Worm (Caenorhabditis elegans) whole organism, early embryonic: ENCODE measurements around the gene bus-5.

Experiments
- B0310.2 ChIP-seq: sonication (generic microtip); optimal IDR thresholded peaks from 2 replicates; lab custom pipeline; 2016; ENCODE audit warnings: mild to moderate bottlenecking, missing genetic modification characterization, missing compliant biosample characterization
- ceh-36 ChIP-seq: sonication (generic microtip); optimal IDR thresholded peaks from 2 replicates; lab custom pipeline; 2016; ENCODE audit warnings: missing genetic modification characterization, inconsistent platforms, missing compliant biosample characterization
- tbx-11 ChIP-seq: fragments of 200-800 bp; sonication (Bioruptor generic); IDR thresholded peaks from 2 replicates; pipeline ENCODE4 v1.3.6; 2022; ENCODE audit warnings: missing genetic modification characterization, missing compliant biosample characterization
- tra-4 ChIP-seq: sonication (generic microtip); optimal IDR thresholded peaks from 2 replicates; lab custom pipeline; 2017; ENCODE audit warnings: missing genetic modification characterization, missing compliant biosample characterization

- TF ChIP-seq B0310.2 (no peak), tra-4 (tag; lab: Kevin White, UChicago) (no peak), tbx-11 (no peak), ceh-36 (no peak)
Measured at ce11 chrX:2131650-2132049, 18.7 kb upstream of the bus-5 start, which contains the start of gene F53B1.9.
